Fruit fly (Drosophila melanogaster) S2 (cell line): ENCODE measurements around the gene CG4849.

Experiments
- CG8478 ChIP-seq: fragments of >200 bp; optimal IDR thresholded peaks from 2 replicates; lab custom pipeline; 2018
- CTCF ChIP-seq, 2 experiments: fragments of >200 bp; optimal IDR thresholded peaks; 2 replicates each; lab custom pipeline; 2018

DNA sequence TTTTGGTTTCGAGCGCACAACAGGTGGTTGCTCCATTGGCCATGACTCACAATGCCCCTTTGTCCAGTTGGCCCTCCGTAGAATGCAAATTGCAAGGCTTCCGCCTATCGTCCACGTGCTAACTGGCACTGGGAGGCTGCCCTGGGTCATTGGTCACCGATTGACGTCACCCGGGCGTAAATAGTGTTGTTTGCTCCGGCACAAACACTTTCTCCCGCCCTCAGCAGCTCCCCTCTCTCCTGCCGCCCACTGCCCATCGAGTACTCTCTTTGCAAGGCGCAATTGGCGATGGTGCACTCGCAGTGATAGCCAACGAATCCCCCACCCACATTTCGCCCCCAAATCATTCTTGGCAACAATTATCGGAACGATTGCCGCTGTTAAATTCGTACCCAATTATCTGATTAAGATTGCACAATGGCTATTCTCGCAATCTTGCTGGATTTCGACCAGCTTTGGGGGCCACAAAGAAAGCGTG, 36.4 kb upstream of the CG4849 start:
- no peak for TF ChIP-seq CG8478 (lab: Kevin White, UChicago)
- no peak for TF ChIP-seq CTCF (optimal IDR thresholded peaks at IDR 0.05; lab: Kevin White, UChicago)
